Fruit fly (Drosophila melanogaster) whole organism, embryonic: ENCODE results near the gene Ssl2.
A peak's percentile ranks its signal among the peaks of the same experiment; 100 is the strongest.

Experiments
- Abd-B ChIP-seq: fragments of 200-800 bp; sonication (Bioruptor generic); optimal IDR thresholded peaks from 2 replicates; lab custom pipeline; 2018; ENCODE audit warnings: missing biosample characterization, mild to moderate bottlenecking, missing genetic modification characterization, moderate library complexity
- Atf3 ChIP-seq: fragments of 200-800 bp; sonication (Bioruptor generic); optimal IDR thresholded peaks from 3 replicates; lab custom pipeline; 2016; ENCODE audit warnings: missing biosample characterization, missing genetic modification characterization
- BEAF-32 ChIP-seq: fragments of 200-800 bp; sonication (Bioruptor generic); optimal IDR thresholded peaks from 3 replicates; lab custom pipeline; 2017; ENCODE audit warnings: missing biosample characterization, missing genetic modification characterization, mild to moderate bottlenecking, moderate library complexity, missing genetic modification reagents
- Bteb2 ChIP-seq: fragments of 200-800 bp; sonication (Bioruptor generic); optimal IDR thresholded peaks from 2 replicates; lab custom pipeline; 2016; ENCODE audit warnings: missing biosample characterization, missing genetic modification characterization
- CG12659 ChIP-seq: fragments of 200-800 bp; sonication (Bioruptor generic); optimal IDR thresholded peaks from 3 replicates; lab custom pipeline; 2017; ENCODE audit warnings: mild to moderate bottlenecking, missing biosample characterization, missing genetic modification reagents, missing genetic modification characterization
- CG14014 ChIP-seq: fragments of 200-800 bp; sonication (Bioruptor generic); IDR thresholded peaks from 2 replicates; pipeline ENCODE4 v1.3.6; 2022; ENCODE audit warnings: missing biosample characterization, missing genetic modification characterization
- CG15011 ChIP-seq: fragments of 200-800 bp; sonication (Bioruptor generic); optimal IDR thresholded peaks from 3 replicates; lab custom pipeline; 2018; ENCODE audit warnings: missing biosample characterization, mild to moderate bottlenecking, missing genetic modification characterization
- CG15073 ChIP-seq: fragments of 200-800 bp; sonication (Bioruptor generic); optimal IDR thresholded peaks from 2 replicates; lab custom pipeline; 2016; ENCODE audit warnings: missing biosample characterization, missing genetic modification characterization
- CG1529 ChIP-seq: fragments of 200-800 bp; sonication (Bioruptor generic); optimal IDR thresholded peaks from 3 replicates; lab custom pipeline; 2018; ENCODE audit warnings: missing biosample characterization, missing genetic modification characterization
- CG17361 ChIP-seq: fragments of 200-800 bp; sonication (Bioruptor generic); IDR thresholded peaks from 3 replicates; pipeline ENCODE4 v1.3.6; 2022; ENCODE audit warnings: missing biosample characterization, missing genetic modification characterization
- CG17829 ChIP-seq: fragments of 200-800 bp; optimal IDR thresholded peaks from 2 replicates; lab custom pipeline; 2019; ENCODE audit warnings: missing biosample characterization, mild to moderate bottlenecking, missing genetic modification characterization, moderate library complexity
- CG18476 ChIP-seq: fragments of 200-800 bp; sonication (Bioruptor generic); optimal IDR thresholded peaks from 2 replicates; lab custom pipeline; 2016; ENCODE audit warnings: missing biosample characterization, mild to moderate bottlenecking, missing genetic modification characterization
- CG30431 ChIP-seq: fragments of 200-800 bp; sonication (Bioruptor generic); optimal IDR thresholded peaks from 2 replicates; lab custom pipeline; 2017; ENCODE audit warnings: missing biosample characterization, missing genetic modification characterization
- CG34422 ChIP-seq: fragments of 200-800 bp; sonication (Bioruptor generic); IDR thresholded peaks from 3 replicates; pipeline ENCODE4 v1.3.6; 2022; ENCODE audit warnings: missing biosample characterization, missing genetic modification characterization
- CG5245 ChIP-seq: fragments of 200-800 bp; sonication (Bioruptor generic); optimal IDR thresholded peaks from 3 replicates; lab custom pipeline; 2016; ENCODE audit warnings: missing biosample characterization, missing genetic modification characterization
- CG9932 ChIP-seq: fragments of 200-800 bp; sonication (Bioruptor generic); IDR thresholded peaks from 2 replicates; pipeline ENCODE4 v1.3.6; 2022; ENCODE audit warnings: missing biosample characterization, missing genetic modification characterization
- CHES-1-like ChIP-seq: fragments of 200-800 bp; sonication (Bioruptor generic); optimal IDR thresholded peaks from 2 replicates; lab custom pipeline; 2016; ENCODE audit warnings: missing biosample characterization, missing genetic modification characterization
- D19A ChIP-seq: fragments of 200-800 bp; optimal IDR thresholded peaks from 3 replicates; lab custom pipeline; 2019; ENCODE audit warnings: missing biosample characterization, mild to moderate bottlenecking, missing genetic modification characterization, moderate library complexity
- Drgx ChIP-seq: fragments of 200-800 bp; sonication (Bioruptor generic); IDR thresholded peaks from 2 replicates; pipeline ENCODE4 v1.3.6; 2022; ENCODE audit warnings: missing biosample characterization, missing genetic modification characterization
- E2f1 ChIP-seq: fragments of 200-800 bp; sonication (Bioruptor generic); IDR thresholded peaks from 2 replicates; pipeline ENCODE4 v1.3.6; 2022; ENCODE audit warnings: missing biosample characterization, missing genetic modification characterization
- E2f2 ChIP-seq: fragments of 200-800 bp; sonication (Bioruptor generic); IDR thresholded peaks from 2 replicates; pipeline ENCODE4 v1.3.6; 2022; ENCODE audit warnings: missing biosample characterization, missing genetic modification characterization
- Ets65A ChIP-seq: fragments of 200-800 bp; sonication (Bioruptor generic); peaks from one replicate; lab custom pipeline; 2016; ENCODE audit warnings: missing biosample characterization, missing genetic modification characterization
- Fer3 ChIP-seq: fragments of 200-800 bp; sonication (Bioruptor generic); optimal IDR thresholded peaks from 2 replicates; lab custom pipeline; 2018; ENCODE audit warnings: missing biosample characterization, mild to moderate bottlenecking, missing genetic modification characterization, moderate library complexity
- Gsc ChIP-seq: fragments of 200-800 bp; sonication (Bioruptor generic); IDR thresholded peaks from 2 replicates; pipeline ENCODE4 v1.3.6; 2022; ENCODE audit warnings: missing biosample characterization, missing genetic modification characterization
- H2.0 ChIP-seq: fragments of 200-800 bp; sonication (Bioruptor generic); IDR thresholded peaks from 2 replicates; pipeline ENCODE4 v1.3.6; 2022; ENCODE audit warnings: missing biosample characterization, missing genetic modification characterization
- Stat92E ChIP-seq, 3 experiments: fragments of >200 bp in 2 of 3; fragments of 200-800 bp in 1 of 3; sonication (Bioruptor generic) in 1 of 3; optimal IDR thresholded peaks; 2 replicates each; lab custom pipeline; 2017 to 2019; ENCODE audit warnings: missing biosample characterization in 3 of 3, missing genetic modification characterization in 3 of 3, mild to moderate bottlenecking in 1 of 3, moderate library complexity in 1 of 3
- Xrp1 ChIP-seq: fragments of 200-800 bp; sonication (Bioruptor generic); IDR thresholded peaks from 2 replicates; pipeline ENCODE4 v1.3.6; 2022; ENCODE audit warnings: missing biosample characterization, missing genetic modification characterization
- abd-A ChIP-seq: fragments of 200-800 bp; sonication (Bioruptor generic); optimal IDR thresholded peaks from 3 replicates; lab custom pipeline; 2019; ENCODE audit warnings: missing biosample characterization, mild to moderate bottlenecking, missing genetic modification characterization, moderate library complexity
- ap ChIP-seq: fragments of 200-800 bp; sonication (Bioruptor generic); IDR thresholded peaks from 2 replicates; pipeline ENCODE4 v1.3.6; 2022; ENCODE audit warnings: missing biosample characterization, missing genetic modification characterization
- bcd ChIP-seq: fragments of 200-800 bp; sonication (Bioruptor generic); optimal IDR thresholded peaks from 2 replicates; lab custom pipeline; 2017; ENCODE audit warnings: missing biosample characterization, mild to moderate bottlenecking, missing genetic modification characterization
- dan ChIP-seq: fragments of 200-800 bp; sonication (Bioruptor generic); IDR thresholded peaks from 2 replicates; pipeline ENCODE4 v1.3.6; 2022; ENCODE audit warnings: missing biosample characterization, missing genetic modification characterization
- eve ChIP-seq, 2 experiments: fragments of >200 bp; optimal IDR thresholded peaks; 2 replicates each; lab custom pipeline; 2017; ENCODE audit warnings: missing biosample characterization in 2 of 2, missing genetic modification characterization in 2 of 2
- ftz-f1 ChIP-seq: fragments of 200-800 bp; sonication (Bioruptor generic); optimal IDR thresholded peaks from 2 replicates; lab custom pipeline; 2016; ENCODE audit warnings: missing biosample characterization, missing genetic modification characterization
- jing ChIP-seq: fragments of 200-800 bp; sonication (Bioruptor generic); optimal IDR thresholded peaks from 2 replicates; lab custom pipeline; 2018; ENCODE audit warnings: missing biosample characterization, mild to moderate bottlenecking, missing genetic modification characterization
- mld ChIP-seq: fragments of 200-800 bp; sonication (Bioruptor generic); IDR thresholded peaks from 3 replicates; pipeline ENCODE4 v1.3.6; 2022; ENCODE audit warnings: missing biosample characterization, missing genetic modification characterization; ENCODE audit not compliant: partially characterized antibody
- nau ChIP-seq: fragments of 200-800 bp; sonication (Bioruptor generic); optimal IDR thresholded peaks from 3 replicates; lab custom pipeline; 2017; ENCODE audit warnings: missing biosample characterization, mild to moderate bottlenecking, missing genetic modification characterization, missing genetic modification reagents
- nerfin-1 ChIP-seq: fragments of 200-800 bp; sonication (Bioruptor generic); optimal IDR thresholded peaks from 3 replicates; lab custom pipeline; 2019; ENCODE audit warnings: missing biosample characterization, mild to moderate bottlenecking, missing genetic modification characterization, moderate library complexity
- p53 ChIP-seq: fragments of 200-800 bp; sonication (Bioruptor generic); optimal IDR thresholded peaks from 2 replicates; lab custom pipeline; 2016; ENCODE audit warnings: missing biosample characterization, missing genetic modification characterization
- pros ChIP-seq: fragments of 200-800 bp; sonication (Bioruptor generic); optimal IDR thresholded peaks from 3 replicates; lab custom pipeline; 2019; ENCODE audit warnings: missing biosample characterization, mild to moderate bottlenecking, missing genetic modification characterization, moderate library complexity
- scrt ChIP-seq: fragments of 200-800 bp; sonication (Bioruptor generic); optimal IDR thresholded peaks from 2 replicates; lab custom pipeline; 2018; ENCODE audit warnings: missing biosample characterization, mild to moderate bottlenecking, missing genetic modification characterization, moderate library complexity
- sens ChIP-seq: fragments of 200-800 bp; sonication (Bioruptor generic); peaks from one replicate; lab custom pipeline; 2016; ENCODE audit warnings: missing biosample characterization, missing genetic modification characterization
- sisA ChIP-seq: fragments of 200-800 bp; sonication (Bioruptor generic); IDR thresholded peaks from 2 replicates; pipeline ENCODE4 v1.3.6; 2022; ENCODE audit warnings: missing biosample characterization, missing genetic modification characterization
- so ChIP-seq: fragments of 200-800 bp; sonication (Bioruptor generic); IDR thresholded peaks from 3 replicates; pipeline ENCODE4 v1.3.6; 2022; ENCODE audit warnings: missing biosample characterization, missing genetic modification characterization
- ssp ChIP-seq: fragments of 200-800 bp; sonication (Bioruptor generic); IDR thresholded peaks from 2 replicates; pipeline ENCODE4 v1.3.6; 2022; ENCODE audit warnings: missing biosample characterization, missing genetic modification characterization
- unpg ChIP-seq: fragments of 200-800 bp; sonication (Bioruptor generic); optimal IDR thresholded peaks from 3 replicates; lab custom pipeline; 2018; ENCODE audit warnings: missing biosample characterization, mild to moderate bottlenecking, missing genetic modification characterization, moderate library complexity
- vnd ChIP-seq: fragments of 200-800 bp; sonication (Bioruptor generic); IDR thresholded peaks from 3 replicates; pipeline ENCODE4 v1.3.6; 2022; ENCODE audit warnings: missing biosample characterization, missing genetic modification characterization; ENCODE audit not compliant: partially characterized antibody
- vvl ChIP-seq: fragments of 200-800 bp; sonication (Bioruptor generic); IDR thresholded peaks from 2 replicates; pipeline ENCODE4 v1.3.6; 2022; ENCODE audit warnings: missing biosample characterization, missing genetic modification characterization

Ssl2 gene

DNA sequence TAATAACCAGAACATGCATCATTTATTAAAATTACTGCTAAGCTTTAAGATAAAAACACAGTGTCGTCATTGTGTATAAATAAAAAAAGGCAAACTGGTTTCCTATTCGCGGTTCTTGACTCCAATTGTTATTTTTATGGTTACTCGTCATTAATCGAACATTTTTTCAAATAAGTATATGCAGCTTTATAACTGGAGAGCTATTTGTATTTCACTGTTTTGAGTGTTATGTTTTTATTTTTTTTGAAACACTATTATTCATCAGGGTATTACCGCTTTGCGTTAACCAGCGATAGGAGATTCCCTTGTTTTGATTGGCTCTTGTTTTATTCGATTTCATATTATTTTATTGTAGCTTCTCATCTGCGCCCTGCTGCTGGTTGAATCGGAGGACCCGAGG, 21.3 kb downstream of the Ssl2 start:
- TF ChIP-seq sisA (GFP tag; lab: Robert Waterston, UW) (no peak), sens (GFP tag; lab: Kevin White, UChicago) (peak; percentile 32)
- TF ChIP-seq, all 482 proteins: peak for 1

DNA sequence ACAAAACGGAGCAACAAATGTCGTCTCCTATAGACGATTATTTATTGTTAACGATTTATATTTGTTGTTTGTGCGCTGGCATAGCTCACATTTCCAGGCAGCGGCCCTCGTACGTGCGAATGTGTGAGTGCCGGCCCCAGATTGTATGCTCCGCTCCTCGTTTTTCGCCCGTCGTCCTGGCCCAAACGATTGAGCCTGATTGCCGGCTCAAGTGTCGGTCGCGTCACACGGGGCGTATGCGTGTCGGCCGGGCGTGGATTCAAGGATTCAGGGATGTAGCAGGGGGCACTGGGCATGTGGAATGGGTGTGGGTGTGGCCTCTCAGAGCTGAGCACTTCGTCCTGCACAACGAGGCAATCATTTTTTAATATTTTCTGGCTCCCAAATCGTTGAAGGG, 26.8 kb downstream of the Ssl2 start:
- TF ChIP-seq Ets65A (GFP tag; lab: Kevin White, UChicago) (peak; percentile 93), Atf3 (GFP tag; lab: Kevin White, UChicago) (no peak), CG12659 (no peak), CG5245 (GFP tag; lab: Kevin White, UChicago) (no peak), scrt (GFP tag; lab: Kevin White, UChicago) (no peak), so (GFP tag; lab: Robert Waterston, UW) (no peak), abd-A (peak; percentile 22), Abd-B (GFP tag; lab: Kevin White, UChicago) (no peak), Fer3 (no peak)
- TF ChIP-seq, all 482 proteins: peak for 2

DNA sequence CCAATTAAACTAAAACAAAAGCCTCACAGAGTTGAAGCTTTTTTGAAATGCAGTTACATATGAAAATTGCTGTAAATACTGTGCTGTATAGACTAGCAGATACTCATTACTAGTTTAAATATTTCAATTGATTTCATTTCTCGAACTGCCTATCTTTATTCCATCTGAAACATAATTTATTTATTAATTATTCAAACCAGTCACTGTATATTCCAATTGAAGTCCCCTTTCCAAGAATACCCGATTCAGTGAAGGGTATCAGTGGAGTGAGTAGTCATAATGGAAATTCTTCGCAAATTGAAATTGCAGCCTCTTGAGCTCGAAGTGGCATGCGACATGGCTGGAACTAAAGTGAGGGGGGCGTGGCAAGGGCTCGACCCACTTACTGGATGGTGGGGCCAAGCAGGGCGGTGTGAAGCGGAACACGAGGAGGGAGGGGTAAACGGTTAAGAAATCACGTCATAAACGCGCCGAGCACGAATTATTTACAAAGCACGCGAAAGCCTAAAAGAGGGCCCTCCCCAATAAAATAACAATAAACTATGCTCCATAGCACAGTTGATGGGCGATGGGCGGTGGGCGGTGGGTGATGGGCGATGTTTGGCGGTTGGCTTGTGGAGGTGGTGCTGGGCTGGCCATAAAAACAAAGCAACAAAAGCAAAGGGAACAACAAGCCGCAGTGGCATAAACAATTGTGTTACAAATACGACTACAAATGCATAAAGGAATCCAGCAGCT, 27.4 kb downstream of the Ssl2 start:
- TF ChIP-seq vnd (GFP tag; lab: Robert Waterston, UW) (no peak), pros (no peak), CG30431 (GFP tag; lab: Kevin White, UChicago) (no peak), Bteb2 (GFP tag; lab: Kevin White, UChicago) (no peak), H2.0 (GFP tag; lab: Robert Waterston, UW) (peak; percentile 4; the same call in 1 of the 2 replicates), CG14014 (GFP tag; lab: Robert Waterston, UW) (no peak), unpg (peak; percentile 43), CG34422 (GFP tag; lab: Robert Waterston, UW) (no peak), Gsc (no peak), nerfin-1 (no peak), CG18476 (GFP tag; lab: Kevin White, UChicago) (no peak), D19A (tag; lab: Kevin White, UChicago) (peak; percentile 14), ftz-f1 (GFP tag; lab: Kevin White, UChicago) (no peak), mld (no peak), ap (GFP tag; lab: Robert Waterston, UW) (no peak), p53 (GFP tag; lab: Kevin White, UChicago) (no peak), ssp (GFP tag; lab: Robert Waterston, UW) (peak; percentile 49; the same call in 1 of the 2 replicates), eve (GFP tag; optimal IDR thresholded peaks at IDR 0.05; lab: Kevin White, UChicago) (no peak), CG9932 (no peak), CG15073 (GFP tag; lab: Kevin White, UChicago) (no peak), Stat92E (GFP tag; optimal IDR thresholded peaks at IDR 0.05; lab: Kevin White, UChicago) (no peak), E2f2 (GFP tag; lab: Robert Waterston, UW) (0 out of 2 replicates have a peak, but pooled peaks have one; percentile 33), Xrp1 (GFP tag; lab: Robert Waterston, UW) (peak; percentile 57), dan (GFP tag; lab: Robert Waterston, UW) (no peak), CG17361 (peak; percentile 57; the same call in 2 of the 3 replicates), BEAF-32 (GFP tag; lab: Kevin White, UChicago) (no peak), Drgx (GFP tag; lab: Robert Waterston, UW) (peak; percentile 52), CG1529 (GFP tag; lab: Kevin White, UChicago) (no peak), CHES-1-like (GFP tag; lab: Kevin White, UChicago) (no peak), E2f1 (GFP tag; lab: Robert Waterston, UW) (peak; percentile 47; the same call in 1 of the 2 replicates), CG17829 (tag; lab: Kevin White, UChicago) (no peak), jing (no peak), CG15011 (GFP tag; lab: Kevin White, UChicago) (no peak), vvl (GFP tag; lab: Robert Waterston, UW) (peak; percentile 34; the same call in 1 of the 2 replicates), bcd (GFP tag; lab: Kevin White, UChicago) (no peak), nau (GFP tag; lab: Kevin White, UChicago) (peak; percentile 5)
